Fruit fly (Drosophila melanogaster) whole organism, embryonic: ENCODE measurements around the gene Ppt1.

ENCODE experiments used
- Abd-B ChIP-seq: fragments of 200-800 bp; sonication (Bioruptor generic); optimal IDR thresholded peaks from 2 replicates; lab custom pipeline; 2018; ENCODE audit warnings: missing biosample characterization, mild to moderate bottlenecking, missing genetic modification characterization, moderate library complexity
- Awh ChIP-seq: fragments of 200-800 bp; sonication (Bioruptor generic); IDR thresholded peaks from 2 replicates; pipeline ENCODE4, ENCODE4 v1.3.6; 2022; ENCODE audit warnings: missing biosample characterization, missing genetic modification characterization
- Bgb ChIP-seq: fragments of 200-800 bp; sonication (Bioruptor generic); IDR thresholded peaks from 2 replicates; pipeline ENCODE4 v1.3.6; 2022; ENCODE audit warnings: missing biosample characterization, missing genetic modification characterization; ENCODE audit not compliant: partially characterized antibody
- CG10209 ChIP-seq: fragments of 200-800 bp; sonication (Bioruptor generic); optimal IDR thresholded peaks from 3 replicates; lab custom pipeline; 2017; ENCODE audit warnings: missing biosample characterization, mild to moderate bottlenecking, missing genetic modification characterization, missing genetic modification reagents
- CG10431 ChIP-seq: fragments of 200-800 bp; sonication (Bioruptor generic); optimal IDR thresholded peaks from 3 replicates; lab custom pipeline; 2018; ENCODE audit warnings: missing biosample characterization, mild to moderate bottlenecking, missing genetic modification characterization
- CG10654 ChIP-seq: fragments of 200-800 bp; sonication (Bioruptor generic); optimal IDR thresholded peaks from 2 replicates; lab custom pipeline; 2016; ENCODE audit warnings: missing biosample characterization, missing genetic modification characterization
- CG11504 ChIP-seq: fragments of 200-800 bp; sonication (Bioruptor generic); optimal IDR thresholded peaks from 3 replicates; lab custom pipeline; 2019; ENCODE audit warnings: missing biosample characterization, mild to moderate bottlenecking, missing genetic modification characterization, moderate library complexity
- CG11695 ChIP-seq: fragments of 200-800 bp; sonication (Bioruptor generic); IDR thresholded peaks from 3 replicates; pipeline ENCODE4 v1.3.6; 2022; ENCODE audit warnings: missing biosample characterization, missing genetic modification characterization
- CG12391 ChIP-seq: fragments of 200-800 bp; sonication (Bioruptor generic); optimal IDR thresholded peaks from 3 replicates; lab custom pipeline; 2018; ENCODE audit warnings: missing biosample characterization, mild to moderate bottlenecking, missing genetic modification characterization, moderate library complexity
- CG12942 ChIP-seq: fragments of 200-800 bp; sonication (Bioruptor generic); optimal IDR thresholded peaks from 3 replicates; lab custom pipeline; 2016; ENCODE audit warnings: missing biosample characterization, missing genetic modification characterization
- CG13894 ChIP-seq: fragments of 200-800 bp; sonication (Bioruptor generic); optimal IDR thresholded peaks from 3 replicates; lab custom pipeline; 2018; ENCODE audit warnings: missing biosample characterization, mild to moderate bottlenecking, missing genetic modification characterization, moderate library complexity
- CG14710 ChIP-seq: fragments of 200-800 bp; sonication (Bioruptor generic); optimal IDR thresholded peaks from 3 replicates; lab custom pipeline; 2019; ENCODE audit warnings: missing biosample characterization, mild to moderate bottlenecking, missing genetic modification characterization, moderate library complexity
- CG14965 ChIP-seq: fragments of 200-800 bp; sonication (Bioruptor generic); optimal IDR thresholded peaks from 2 replicates; lab custom pipeline; 2016; ENCODE audit warnings: missing biosample characterization, missing genetic modification characterization, borderline replicate concordance
- CG16813 ChIP-seq: fragments of 200-800 bp; sonication (Bioruptor generic); IDR thresholded peaks from 3 replicates; pipeline ENCODE4 v1.3.6; 2022; ENCODE audit warnings: missing biosample characterization, missing genetic modification characterization; ENCODE audit not compliant: partially characterized antibody
- CG17568 ChIP-seq: fragments of 200-800 bp; sonication (Bioruptor generic); optimal IDR thresholded peaks from 2 replicates; lab custom pipeline; 2018; ENCODE audit warnings: missing biosample characterization, mild to moderate bottlenecking, missing genetic modification characterization, moderate library complexity
- CG18262 ChIP-seq: fragments of 200-800 bp; optimal IDR thresholded peaks from 3 replicates; lab custom pipeline; 2019; ENCODE audit warnings: missing biosample characterization, mild to moderate bottlenecking, missing genetic modification characterization, moderate library complexity
- CG2678 ChIP-seq: fragments of 200-800 bp; sonication (Bioruptor generic); optimal IDR thresholded peaks from 3 replicates; lab custom pipeline; 2019; ENCODE audit warnings: missing biosample characterization, mild to moderate bottlenecking, missing genetic modification characterization, moderate library complexity
- CG2712 ChIP-seq: fragments of 200-800 bp; optimal IDR thresholded peaks from 3 replicates; lab custom pipeline; 2019; ENCODE audit warnings: missing biosample characterization, mild to moderate bottlenecking, missing genetic modification characterization, moderate library complexity
- CG30403 ChIP-seq: fragments of 200-800 bp; sonication (Bioruptor generic); optimal IDR thresholded peaks from 3 replicates; lab custom pipeline; 2016; ENCODE audit warnings: missing biosample characterization, missing genetic modification characterization
- CG31441 ChIP-seq: fragments of 200-800 bp; sonication (Bioruptor generic); IDR thresholded peaks from 2 replicates; pipeline ENCODE4 v1.3.6; 2022; ENCODE audit warnings: missing biosample characterization, missing genetic modification characterization
- CoRest ChIP-seq: fragments of 200-800 bp; sonication (Bioruptor generic); optimal IDR thresholded peaks from 3 replicates; lab custom pipeline; 2018; ENCODE audit warnings: missing biosample characterization, mild to moderate bottlenecking, missing genetic modification characterization, moderate library complexity
- CrebB ChIP-seq: fragments of 200-800 bp; sonication (Bioruptor generic); optimal IDR thresholded peaks from 3 replicates; lab custom pipeline; 2018; ENCODE audit warnings: missing biosample characterization, mild to moderate bottlenecking, missing genetic modification characterization
- Dip2 ChIP-seq: fragments of 200-800 bp; sonication (Bioruptor generic); IDR thresholded peaks from 2 replicates; pipeline ENCODE4 v1.3.6; 2022; ENCODE audit warnings: missing biosample characterization, missing genetic modification characterization
- ERR ChIP-seq: fragments of 200-800 bp; sonication (Bioruptor generic); optimal IDR thresholded peaks from 2 replicates; lab custom pipeline; 2016; ENCODE audit warnings: missing biosample characterization, missing genetic modification characterization
- HmgZ ChIP-seq: fragments of 200-800 bp; sonication (Bioruptor generic); optimal IDR thresholded peaks from 2 replicates; lab custom pipeline; 2018; ENCODE audit warnings: missing biosample characterization, mild to moderate bottlenecking, missing genetic modification characterization
- Hr51 ChIP-seq, 2 experiments: fragments of 200-800 bp; sonication (Bioruptor generic); optimal IDR thresholded peaks; 2 replicates in 1 of 2; 3 replicates in 1 of 2; lab custom pipeline; 2016 to 2018; ENCODE audit warnings: missing biosample characterization in 2 of 2, missing genetic modification characterization in 2 of 2, mild to moderate bottlenecking in 1 of 2, moderate library complexity in 1 of 2
- Kr ChIP-seq: fragments of 200-800 bp; sonication (Bioruptor generic); optimal IDR thresholded peaks from 2 replicates; lab custom pipeline; 2017; ENCODE audit warnings: missing biosample characterization, mild to moderate bottlenecking, missing genetic modification characterization
- Optix ChIP-seq: fragments of 200-800 bp; sonication (Bioruptor generic); IDR thresholded peaks from 3 replicates; pipeline ENCODE4 v1.3.6; 2022; ENCODE audit warnings: missing biosample characterization, missing genetic modification characterization
- Pdp1 ChIP-seq, 2 experiments: fragments of 200-800 bp; sonication (Bioruptor generic); optimal IDR thresholded peaks; 3 replicates each; lab custom pipeline; 2016; ENCODE audit warnings: missing biosample characterization in 2 of 2, missing genetic modification characterization in 2 of 2, mild to moderate bottlenecking in 1 of 2, moderate library complexity in 1 of 2
- Side ChIP-seq: fragments of 200-800 bp; sonication (Bioruptor generic); optimal IDR thresholded peaks from 2 replicates; lab custom pipeline; 2016; ENCODE audit warnings: missing biosample characterization, missing genetic modification characterization
- Sox102F ChIP-seq: fragments of 200-800 bp; sonication (Bioruptor generic); optimal IDR thresholded peaks from 2 replicates; lab custom pipeline; 2018; ENCODE audit warnings: missing biosample characterization, mild to moderate bottlenecking, missing genetic modification characterization, moderate library complexity
- Trl ChIP-seq, 3 experiments: fragments of >200 bp in 2 of 3; fragments of 200-800 bp in 1 of 3; sonication (Bioruptor generic) in 1 of 3; optimal IDR thresholded peaks; 2 replicates in 1 of 3; 3 replicates in 2 of 3; lab custom pipeline; 2016 to 2017; ENCODE audit warnings: missing biosample characterization in 1 of 3, missing genetic modification characterization in 1 of 3
- Xrp1 ChIP-seq: fragments of 200-800 bp; sonication (Bioruptor generic); IDR thresholded peaks from 2 replicates; pipeline ENCODE4 v1.3.6; 2022; ENCODE audit warnings: missing biosample characterization, missing genetic modification characterization
- abd-A ChIP-seq: fragments of 200-800 bp; sonication (Bioruptor generic); optimal IDR thresholded peaks from 3 replicates; lab custom pipeline; 2019; ENCODE audit warnings: missing biosample characterization, mild to moderate bottlenecking, missing genetic modification characterization, moderate library complexity
- bsh ChIP-seq, 2 experiments: fragments of 200-800 bp; sonication (Bioruptor generic); optimal IDR thresholded peaks; 2 replicates each; lab custom pipeline; 2017 to 2018; ENCODE audit warnings: mild to moderate bottlenecking in 2 of 2, missing biosample characterization in 2 of 2, missing genetic modification characterization in 2 of 2, moderate library complexity in 1 of 2
- croc ChIP-seq: fragments of 200-800 bp; sonication (Bioruptor generic); conservative IDR thresholded peaks from 3 replicates; pipeline ENCODE4 v1.3.6; 2022; ENCODE audit warnings: missing biosample characterization, missing genetic modification characterization
- dmrt99B ChIP-seq: fragments of 200-800 bp; sonication (Bioruptor generic); optimal IDR thresholded peaks from 2 replicates; lab custom pipeline; 2018; ENCODE audit warnings: missing biosample characterization, mild to moderate bottlenecking, missing genetic modification characterization, moderate library complexity
- eve ChIP-seq, 2 experiments: fragments of >200 bp; optimal IDR thresholded peaks; 2 replicates each; lab custom pipeline; 2017; ENCODE audit warnings: missing biosample characterization in 2 of 2, missing genetic modification characterization in 2 of 2
- fd96Cb ChIP-seq: fragments of 200-800 bp; sonication (Bioruptor generic); optimal IDR thresholded peaks from 2 replicates; lab custom pipeline; 2018; ENCODE audit warnings: missing biosample characterization, mild to moderate bottlenecking, missing genetic modification characterization, moderate library complexity
- fru ChIP-seq: fragments of >200 bp; optimal IDR thresholded peaks from 2 replicates; lab custom pipeline; 2017
- nau ChIP-seq: fragments of 200-800 bp; sonication (Bioruptor generic); optimal IDR thresholded peaks from 3 replicates; lab custom pipeline; 2017; ENCODE audit warnings: missing biosample characterization, mild to moderate bottlenecking, missing genetic modification characterization, missing genetic modification reagents
- onecut ChIP-seq: fragments of 200-800 bp; sonication (Bioruptor generic); IDR thresholded peaks from 2 replicates; pipeline ENCODE4 v1.3.6; 2022; ENCODE audit warnings: missing biosample characterization, missing genetic modification characterization
- phol ChIP-seq: fragments of 200-800 bp; sonication (Bioruptor generic); optimal IDR thresholded peaks from 3 replicates; lab custom pipeline; 2018; ENCODE audit warnings: missing biosample characterization, mild to moderate bottlenecking, missing genetic modification characterization, moderate library complexity
- sd ChIP-seq: fragments of 200-800 bp; sonication (Bioruptor generic); optimal IDR thresholded peaks from 3 replicates; lab custom pipeline; 2018; ENCODE audit warnings: missing biosample characterization, mild to moderate bottlenecking, missing genetic modification characterization, moderate library complexity
- sens ChIP-seq: fragments of 200-800 bp; sonication (Bioruptor generic); peaks from one replicate; lab custom pipeline; 2016; ENCODE audit warnings: missing biosample characterization, missing genetic modification characterization
- slp2 ChIP-seq: fragments of 200-800 bp; sonication (Bioruptor generic); optimal IDR thresholded peaks from 2 replicates; lab custom pipeline; 2016; ENCODE audit warnings: missing biosample characterization, missing genetic modification characterization
- ttk ChIP-seq: fragments of 200-800 bp; sonication (Bioruptor generic); IDR thresholded peaks from 2 replicates; pipeline ENCODE4 v2.1.2; 2022; ENCODE audit warnings: missing biosample characterization, missing genetic modification characterization

The Ppt1 gene

DNA sequence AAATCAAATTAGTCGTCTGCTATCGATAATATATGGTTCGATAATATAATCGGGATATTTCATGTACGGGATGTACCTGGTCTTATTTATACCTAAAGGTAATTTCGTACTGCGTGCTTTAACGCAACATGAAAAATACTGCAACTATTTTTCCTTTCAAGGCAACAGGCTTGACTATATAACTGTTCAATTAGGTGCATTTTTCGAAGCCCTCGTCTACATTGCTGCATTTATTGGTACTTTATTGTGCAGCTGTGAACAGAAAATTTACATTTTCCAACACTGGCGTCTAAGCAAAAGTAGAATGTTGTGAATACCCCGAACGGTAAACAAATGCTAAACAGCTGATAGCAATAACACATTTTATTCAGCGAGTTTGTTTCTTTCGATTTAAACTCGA lies at the start of gene Ppt1, which contains the start of gene Ogg1 (continued):
- TF ChIP-seq Bgb (GFP tag; lab: Robert Waterston, UW): peak; percentile 41
- TF ChIP-seq CG12942: peak; percentile 42
- peak; percentile 9 for TF ChIP-seq slp2 (GFP tag; lab: Kevin White, UChicago)
- TF ChIP-seq CG10654: peak; percentile 54
- no peak for TF ChIP-seq ttk (GFP tag; lab: Robert Waterston, UW)
- TF ChIP-seq Dip2: no peak
- TF ChIP-seq CG16813 (GFP tag; lab: Robert Waterston, UW): no peak; the same call in 2 of the 3 replicates
- TF ChIP-seq, all 482 proteins: peak for 244

DNA sequence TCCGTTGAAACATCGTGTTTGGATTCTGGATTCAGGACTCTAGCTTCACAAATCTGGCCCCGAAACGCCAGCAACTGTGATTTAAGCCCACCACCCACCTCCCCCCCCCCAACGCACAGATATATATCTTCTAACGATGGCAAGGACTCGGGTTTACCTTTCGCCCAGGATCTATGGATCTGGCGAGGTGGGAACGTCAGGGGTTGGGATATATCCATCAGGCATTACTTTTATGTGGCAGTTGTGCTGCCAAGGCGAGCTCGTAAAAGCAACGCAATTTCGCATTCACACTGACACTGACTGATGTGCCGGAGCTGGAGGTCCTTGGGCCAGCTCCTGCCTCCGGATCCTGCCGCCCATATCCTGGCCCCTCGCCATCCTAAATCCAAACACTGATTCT lies 42.4 kb upstream of the Ppt1 start:
- TF ChIP-seq Bgb (GFP tag; lab: Robert Waterston, UW) (no peak), CG13894 (peak; percentile 95), abd-A (peak; percentile 42), Optix (GFP tag; lab: Robert Waterston, UW) (no peak), fru (no peak), croc (GFP tag; lab: Robert Waterston, UW) (no peak), CG10209 (no peak), Pdp1 (GFP tag; optimal IDR thresholded peaks at IDR 0.05; lab: Kevin White, UChicago) (no peak), Side (no peak)
- TF ChIP-seq, all 482 proteins: peak for 2

DNA sequence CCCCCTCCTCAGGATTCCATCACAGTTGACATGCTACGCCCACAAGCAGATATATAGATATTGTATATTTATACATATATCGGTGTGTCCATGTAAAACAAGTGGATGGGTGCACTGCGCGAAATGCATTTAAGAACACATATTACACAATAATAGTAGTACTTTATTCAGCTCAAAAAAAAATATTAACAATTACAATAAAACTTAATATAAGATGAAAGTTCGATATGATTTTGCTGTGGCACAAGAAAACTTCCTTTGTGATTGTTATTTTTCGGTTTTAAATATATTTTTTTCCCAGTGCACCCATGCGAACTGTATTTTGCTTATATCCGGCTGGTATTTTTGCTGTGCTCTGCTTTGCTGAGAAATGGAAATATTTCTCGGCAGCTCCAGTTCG lies 41.4 kb upstream of the Ppt1 start:
- peak; percentile 29 for TF ChIP-seq fd96Cb
- peak; percentile 38 for TF ChIP-seq CG11504 (tag; lab: Kevin White, UChicago)
- no peak for TF ChIP-seq onecut (GFP tag; lab: Robert Waterston, UW)
- TF ChIP-seq Abd-B (GFP tag; lab: Kevin White, UChicago): no peak
- no peak for TF ChIP-seq ERR (GFP tag; lab: Kevin White, UChicago)
- peak; percentile 36 for TF ChIP-seq CG2712 (tag; lab: Kevin White, UChicago)
- TF ChIP-seq sens (GFP tag; lab: Kevin White, UChicago): peak; percentile 72
- TF ChIP-seq phol (tag; lab: Kevin White, UChicago): peak; percentile 18
- TF ChIP-seq sd (tag; lab: Kevin White, UChicago): no peak
- no peak for TF ChIP-seq CG11695 (GFP tag; lab: Robert Waterston, UW)
- no peak for TF ChIP-seq Awh (GFP tag; lab: Robert Waterston, UW)
- TF ChIP-seq CG18262 (tag; lab: Kevin White, UChicago): peak; percentile 8
- TF ChIP-seq CG14965 (GFP tag; lab: Kevin White, UChicago): no peak
- TF ChIP-seq CG13894: peak; percentile 35
- no peak for TF ChIP-seq CG17568 (GFP tag; lab: Kevin White, UChicago)
- peak in 1 of 2 experiments; percentile 24 for TF ChIP-seq Hr51 (GFP tag; optimal IDR thresholded peaks at IDR 0.05; lab: Kevin White, UChicago)
- TF ChIP-seq nau (GFP tag; lab: Kevin White, UChicago): no peak
- TF ChIP-seq Trl (optimal IDR thresholded peaks at IDR 0.05; lab: Kevin White, UChicago): no peak
- TF ChIP-seq Trl (GFP tag; optimal IDR thresholded peaks at IDR 0.05; lab: Kevin White, UChicago): no peak
- no peak for TF ChIP-seq Kr (GFP tag; lab: Kevin White, UChicago)
- 0 out of 2 replicates have a peak, but pooled peaks have one; percentile 25 for TF ChIP-seq CG31441 (GFP tag; lab: Robert Waterston, UW)
- TF ChIP-seq CG2678: peak; percentile 37
- peak in 1 of 2 experiments; percentile 40 for TF ChIP-seq bsh (GFP tag; optimal IDR thresholded peaks at IDR 0.05; lab: Kevin White, UChicago)
- peak; percentile 35; the same call in 1 of the 2 replicates for TF ChIP-seq Xrp1 (GFP tag; lab: Robert Waterston, UW)
- TF ChIP-seq CG30403 (GFP tag; lab: Kevin White, UChicago): peak; percentile 14
- no peak for TF ChIP-seq CG10431 (GFP tag; lab: Kevin White, UChicago)
- no peak for TF ChIP-seq CrebB
- TF ChIP-seq eve (GFP tag; optimal IDR thresholded peaks at IDR 0.05; lab: Kevin White, UChicago): peak in 1 of 2 experiments; percentile 17
- TF ChIP-seq Sox102F (GFP tag; lab: Kevin White, UChicago): peak; percentile 0
- TF ChIP-seq CG12391 (tag; lab: Kevin White, UChicago): peak; percentile 28
- peak; percentile 40 for TF ChIP-seq dmrt99B (tag; lab: Kevin White, UChicago)
- no peak for TF ChIP-seq HmgZ (tag; lab: Kevin White, UChicago)
- TF ChIP-seq CG14710 (tag; lab: Kevin White, UChicago): peak; percentile 0
- TF ChIP-seq CoRest (tag; lab: Kevin White, UChicago): peak; percentile 6
